Worm (Caenorhabditis elegans) whole organism, L1 larva: ENCODE results near the gene clec-160.

ENCODE experiments used
- C16A3.4 ChIP-seq: fragments of 150-350 bp; optimal IDR thresholded peaks from 2 replicates; lab custom pipeline; 2014; ENCODE audit warnings: missing biosample characterization, missing genetic modification characterization
- C34B4.2 ChIP-seq: sonication (generic microtip); optimal IDR thresholded peaks from 2 replicates; lab custom pipeline; 2017; ENCODE audit warnings: mild to moderate bottlenecking, missing genetic modification characterization, missing compliant biosample characterization
- Y116A8C.19 ChIP-seq: sonication (generic microtip); optimal IDR thresholded peaks from 2 replicates; lab custom pipeline; 2016; ENCODE audit warnings: missing compliant biosample characterization, missing genetic modification characterization, borderline replicate concordance
- alr-1 ChIP-seq: fragments of 200-800 bp; sonication (Bioruptor generic); optimal IDR thresholded peaks from 2 replicates; lab custom pipeline; 2018; ENCODE audit warnings: borderline replicate concordance, mild to moderate bottlenecking, missing genetic modification characterization, missing compliant biosample characterization
- aly-2 ChIP-seq: fragments of 150-350 bp; optimal IDR thresholded peaks from 2 replicates; lab custom pipeline; 2014; ENCODE audit warnings: missing biosample characterization, missing genetic modification characterization
- ceh-82 ChIP-seq, 3 experiments: fragments of 150-350 bp in 1 of 3; sonication (generic microtip) in 2 of 3; optimal IDR thresholded peaks; 2 replicates each; lab custom pipeline; 2014 to 2017; ENCODE audit warnings: missing biosample characterization in 3 of 3, missing genetic modification characterization in 3 of 3
- ceh-88 ChIP-seq: fragments of 200-800 bp; sonication (Bioruptor generic); IDR thresholded peaks from 2 replicates; pipeline ENCODE4 v1.3.6; 2022; ENCODE audit warnings: missing genetic modification characterization, missing compliant biosample characterization
- ceh-90 ChIP-seq: sonication (generic microtip); optimal IDR thresholded peaks from 2 replicates; lab custom pipeline; 2016; ENCODE audit warnings: missing genetic modification characterization, missing compliant biosample characterization
- ces-1 ChIP-seq: fragments of 150-350 bp; optimal IDR thresholded peaks from 2 replicates; lab custom pipeline; 2014; ENCODE audit warnings: missing biosample characterization, missing genetic modification reagents, missing genetic modification characterization
- dsc-1 ChIP-seq: sonication (generic microtip); optimal IDR thresholded peaks from 2 replicates; lab custom pipeline; 2016; ENCODE audit warnings: mild to moderate bottlenecking, missing genetic modification characterization, missing compliant biosample characterization
- efl-1 ChIP-seq, 4 experiments: fragments of 150-350 bp; optimal IDR thresholded peaks in 3 of 4; peaks in 1 of 4; 1 replicate in 1 of 4; 2 replicates in 3 of 4; lab custom pipeline; 2014; ENCODE audit warnings: missing biosample characterization in 2 of 4, missing genetic modification characterization in 2 of 4, missing genetic modification reagents in 2 of 4
- efl-3 ChIP-seq: fragments of 200-800 bp; sonication (Bioruptor generic); optimal IDR thresholded peaks from 2 replicates; lab custom pipeline; 2018; ENCODE audit warnings: mild to moderate bottlenecking, missing genetic modification characterization, missing compliant biosample characterization
- egl-13 ChIP-seq: sonication (generic microtip); optimal IDR thresholded peaks from 2 replicates; lab custom pipeline; 2016; ENCODE audit warnings: missing genotype, missing genetic modification reagents, missing genetic modification characterization, missing compliant biosample characterization
- elt-2 ChIP-seq: sonication (generic microtip); optimal IDR thresholded peaks from 2 replicates; lab custom pipeline; 2016; ENCODE audit warnings: missing genetic modification characterization, mild to moderate bottlenecking, inconsistent platforms, missing compliant biosample characterization, missing genetic modification reagents
- elt-3 ChIP-seq, 6 experiments: fragments of 150-350 bp in 1 of 6; sonication (generic microtip); optimal IDR thresholded peaks; 2 replicates each; lab custom pipeline; 2017 to 2018; ENCODE audit warnings: missing biosample characterization in 6 of 6, missing genetic modification characterization in 6 of 6, inconsistent platforms in 1 of 6
- ets-5 ChIP-seq: fragments of 200-800 bp; sonication (Bioruptor generic); IDR thresholded peaks from 2 replicates; pipeline ENCODE4 v1.3.6; 2022; ENCODE audit warnings: missing genetic modification characterization, missing compliant biosample characterization
- fkh-4 ChIP-seq: sonication (generic microtip); optimal IDR thresholded peaks from 2 replicates; lab custom pipeline; 2016; ENCODE audit warnings: missing compliant biosample characterization, missing genetic modification characterization, borderline replicate concordance
- grh-1 ChIP-seq: fragments of 200-800 bp; sonication (Bioruptor generic); IDR thresholded peaks from 2 replicates; pipeline ENCODE4 v1.3.6; 2022; ENCODE audit warnings: missing genetic modification reagents, missing genetic modification characterization, missing compliant biosample characterization
- hlh-4 ChIP-seq: sonication (generic microtip); optimal IDR thresholded peaks from 2 replicates; lab custom pipeline; 2016; ENCODE audit warnings: mild to moderate bottlenecking, missing genetic modification characterization, missing compliant biosample characterization
- hpl-2 ChIP-seq: fragments of 150-350 bp; optimal IDR thresholded peaks from 2 replicates; lab custom pipeline; 2014; ENCODE audit warnings: missing biosample characterization, missing genetic modification reagents, missing genetic modification characterization
- irx-1 ChIP-seq: sonication (generic microtip); optimal IDR thresholded peaks from 2 replicates; lab custom pipeline; 2016; ENCODE audit warnings: missing genetic modification characterization, missing compliant biosample characterization
- isw-1 ChIP-seq: fragments of 200-800 bp; sonication (Bioruptor generic); IDR thresholded peaks from 2 replicates; pipeline ENCODE4 v1.3.6; 2022; ENCODE audit warnings: missing genetic modification characterization, missing compliant biosample characterization
- lin-14 ChIP-seq: fragments of 200-800 bp; sonication (Bioruptor generic); optimal IDR thresholded peaks from 2 replicates; lab custom pipeline; 2018; ENCODE audit warnings: mild to moderate bottlenecking, missing genetic modification characterization, moderate library complexity, missing compliant biosample characterization
- lin-15B ChIP-seq: fragments of 150-350 bp; sonication (generic microtip); optimal IDR thresholded peaks from 3 replicates; lab custom pipeline; 2014; ENCODE audit warnings: missing biosample characterization, missing genetic modification characterization
- lin-35 ChIP-seq, 2 experiments: fragments of 150-350 bp; optimal IDR thresholded peaks; 2 replicates each; lab custom pipeline; 2014; ENCODE audit warnings: missing biosample characterization in 2 of 2, missing genetic modification characterization in 2 of 2, missing genetic modification reagents in 2 of 2
- lin-39 ChIP-seq: fragments of 150-350 bp; optimal IDR thresholded peaks from 2 replicates; lab custom pipeline; 2014; ENCODE audit warnings: missing biosample characterization, missing genetic modification reagents, missing genetic modification characterization
- lir-3 ChIP-seq: sonication (generic microtip); optimal IDR thresholded peaks from 2 replicates; lab custom pipeline; 2016; ENCODE audit warnings: mild to moderate bottlenecking, missing genetic modification characterization, moderate library complexity, missing compliant biosample characterization; ENCODE audit not compliant: poor library complexity
- mdl-1 ChIP-seq, 2 experiments: fragments of 150-350 bp; optimal IDR thresholded peaks; 2 replicates each; lab custom pipeline; 2014 to 2017; ENCODE audit warnings: missing biosample characterization in 2 of 2, missing genetic modification characterization in 2 of 2, inconsistent platforms in 1 of 2
- nhr-11 ChIP-seq: fragments of 150-350 bp; optimal IDR thresholded peaks from 2 replicates; lab custom pipeline; 2014; ENCODE audit warnings: missing biosample characterization, missing genetic modification characterization
- nhr-12 ChIP-seq: sonication (generic microtip); optimal IDR thresholded peaks from 2 replicates; lab custom pipeline; 2017; ENCODE audit warnings: missing biosample characterization, missing genetic modification characterization
- nhr-20 ChIP-seq: sonication (generic microtip); optimal IDR thresholded peaks from 2 replicates; lab custom pipeline; 2016; ENCODE audit warnings: mild to moderate bottlenecking, missing genetic modification characterization, missing compliant biosample characterization
- nhr-237 ChIP-seq: fragments of 150-350 bp; optimal IDR thresholded peaks from 2 replicates; lab custom pipeline; 2014; ENCODE audit warnings: missing biosample characterization, missing genetic modification characterization
- nhr-47 ChIP-seq: sonication (generic microtip); optimal IDR thresholded peaks from 2 replicates; lab custom pipeline; 2016; ENCODE audit warnings: mild to moderate bottlenecking, missing genetic modification characterization, moderate library complexity, missing compliant biosample characterization
- nhr-85 ChIP-seq: sonication (generic microtip); peaks from one replicate; lab custom pipeline; 2016; ENCODE audit warnings: missing genetic modification characterization, inconsistent platforms, missing compliant biosample characterization
- nhr-90 ChIP-seq: sonication (generic microtip); optimal IDR thresholded peaks from 2 replicates; lab custom pipeline; 2016; ENCODE audit warnings: mild to moderate bottlenecking, missing genetic modification characterization, missing compliant biosample characterization; ENCODE audit not compliant: poor library complexity
- pag-3 ChIP-seq: sonication (generic microtip); optimal IDR thresholded peaks from 2 replicates; lab custom pipeline; 2017; ENCODE audit warnings: missing genetic modification characterization, mild to moderate bottlenecking, missing compliant biosample characterization, antibody characterized with exemption, borderline replicate concordance; ENCODE audit not compliant: insufficient read depth
- pax-3 ChIP-seq: fragments of 200-800 bp; sonication (Bioruptor generic); optimal IDR thresholded peaks from 2 replicates; lab custom pipeline; 2018; ENCODE audit warnings: mild to moderate bottlenecking, missing genetic modification characterization, moderate library complexity, missing compliant biosample characterization
- pqm-1 ChIP-seq: sonication (generic microtip); optimal IDR thresholded peaks from 3 replicates; lab custom pipeline; 2017; ENCODE audit warnings: missing biosample characterization, missing genetic modification characterization
- rnt-1 ChIP-seq: sonication (generic microtip); optimal IDR thresholded peaks from 2 replicates; lab custom pipeline; 2016; ENCODE audit warnings: mild to moderate bottlenecking, missing genetic modification characterization, moderate library complexity, missing compliant biosample characterization
- skn-1 ChIP-seq: fragments of 150-350 bp; optimal IDR thresholded peaks from 2 replicates; lab custom pipeline; 2014; ENCODE audit warnings: missing biosample characterization, missing genetic modification characterization
- snu-23 ChIP-seq: sonication (generic microtip); optimal IDR thresholded peaks from 2 replicates; lab custom pipeline; 2016; ENCODE audit warnings: missing genetic modification characterization, missing compliant biosample characterization
- sptf-1 ChIP-seq: fragments of 150-350 bp; optimal IDR thresholded peaks from 2 replicates; lab custom pipeline; 2014; ENCODE audit warnings: missing biosample characterization, missing genetic modification characterization
- sup-37 ChIP-seq: fragments of 200-800 bp; sonication (Bioruptor generic); optimal IDR thresholded peaks from 2 replicates; lab custom pipeline; 2018; ENCODE audit warnings: mild to moderate bottlenecking, missing genetic modification characterization, missing compliant biosample characterization
- unc-130 ChIP-seq: fragments of 150-350 bp; optimal IDR thresholded peaks from 2 replicates; lab custom pipeline; 2017; ENCODE audit warnings: missing biosample characterization, missing genetic modification characterization, inconsistent platforms
- vab-15 ChIP-seq: sonication (generic microtip); optimal IDR thresholded peaks from 2 replicates; lab custom pipeline; 2017; ENCODE audit warnings: missing genotype, mild to moderate bottlenecking, missing genetic modification characterization, missing compliant biosample characterization
- zag-1 ChIP-seq: fragments of 150-350 bp; optimal IDR thresholded peaks from 2 replicates; lab custom pipeline; 2014; ENCODE audit warnings: missing biosample characterization, missing genetic modification characterization
- zip-4 ChIP-seq: fragments of 200-800 bp; sonication (Bioruptor generic); optimal IDR thresholded peaks from 2 replicates; lab custom pipeline; 2018; ENCODE audit warnings: mild to moderate bottlenecking, missing genetic modification characterization, moderate library complexity, missing compliant biosample characterization
- ztf-4 ChIP-seq: fragments of 150-350 bp; optimal IDR thresholded peaks from 2 replicates; lab custom pipeline; 2014; ENCODE audit warnings: missing biosample characterization, missing genetic modification characterization

Gene clec-160

ce11 chrIII:8227511-8227910 is 48.3 kb downstream of the clec-160 start, which contains the start of gene fbxl-1 (continued):
- TF ChIP-seq ets-5 (GFP tag; lab: Robert Waterston, UW) (no peak), irx-1 (tag; lab: Kevin White, UChicago) (peak; percentile 29), fkh-4 (tag; lab: Kevin White, UChicago) (no peak), zip-4 (GFP tag; lab: Kevin White, UChicago) (peak; percentile 9), lin-35 (GFP tag; optimal IDR thresholded peaks at IDR 0.05; lab: Kevin White, UChicago) (peak; percentile 63 to 82), nhr-47 (tag; lab: Kevin White, UChicago) (peak; percentile 85), alr-1 (tag; lab: Kevin White, UChicago) (no peak), nhr-85 (no peak), grh-1 (no peak), nhr-12 (tag; lab: Kevin White, UChicago) (no peak), nhr-11 (tag; lab: Kevin White, UChicago) (no peak), ceh-88 (GFP tag; lab: Robert Waterston, UW) (peak; percentile 43; the same call in 1 of the 2 replicates), zag-1 (tag; lab: Kevin White, UChicago) (no peak), snu-23 (GFP tag; lab: Kevin White, UChicago) (peak; percentile 87), Y116A8C.19 (tag; lab: Kevin White, UChicago) (no peak), lin-39 (tag; lab: Kevin White, UChicago) (no peak), unc-130 (tag; lab: Kevin White, UChicago) (peak; percentile 56), lir-3 (tag; lab: Kevin White, UChicago) (peak; percentile 56), sup-37 (GFP tag; lab: Kevin White, UChicago) (no peak), vab-15 (tag; lab: Kevin White, UChicago) (no peak), ceh-82 (tag; optimal IDR thresholded peaks at IDR 0.05; lab: Kevin White, UChicago) (peak; percentile 25 to 70 (median 47)), pax-3 (tag; lab: Kevin White, UChicago) (peak; percentile 64), ztf-4 (tag; lab: Kevin White, UChicago) (peak; percentile 60), skn-1 (peak; percentile 65), hpl-2 (GFP tag; lab: Kevin White, UChicago) (no peak), egl-13 (tag; lab: Kevin White, UChicago) (peak; percentile 76), C16A3.4 (tag; lab: Kevin White, UChicago) (peak; percentile 82), ces-1 (no peak), rnt-1 (peak; percentile 82), nhr-20 (peak; percentile 88), efl-3 (GFP tag; lab: Kevin White, UChicago) (no peak), nhr-90 (tag; lab: Kevin White, UChicago) (peak; percentile 32), mdl-1 (tag; optimal IDR thresholded peaks at IDR 0.05; lab: Kevin White, UChicago) (peak in 1 of 2 experiments; percentile 93), dsc-1 (tag; lab: Kevin White, UChicago) (peak; percentile 80), pag-3 (tag; lab: Kevin White, UChicago) (no peak), lin-15B (tag; lab: Kevin White, UChicago) (no peak), isw-1 (peak; percentile 48), hlh-4 (tag; lab: Kevin White, UChicago) (no peak), sptf-1 (no peak), nhr-237 (tag; lab: Kevin White, UChicago) (no peak), pqm-1 (tag; lab: Kevin White, UChicago) (no peak), efl-1 (optimal IDR thresholded peaks at IDR 0.05; lab: Kevin White, UChicago) (peak; percentile 68 to 70), efl-1 (GFP tag; optimal IDR thresholded peaks at IDR 0.05 in 1 of 2; lab: Kevin White, UChicago) (peak; percentile 48 to 97), aly-2 (tag; lab: Kevin White, UChicago) (no peak), C34B4.2 (no peak), elt-3 (tag; optimal IDR thresholded peaks at IDR 0.05; lab: Kevin White, UChicago) (peak in 2 of 6 experiments; percentile 14 to 61), lin-14 (GFP tag; lab: Kevin White, UChicago) (peak; percentile 99), ceh-90 (no peak), elt-2 (tag; lab: Kevin White, UChicago) (peak; percentile 21)
